Worm (Caenorhabditis elegans): ENCODE data around the gene C18D11.10.

ce11 chrIII:11841728-11842127 is 34.2 kb downstream of the C18D11.10 start:
- TF ChIP-seq nhr-237 (tag; optimal IDR thresholded peaks at IDR 0.05), result no peak
- TF ChIP-seq nfya-1 (tag; optimal IDR thresholded peaks at IDR 0.05; ENCODE audit: insufficient read depth), result no peak
- no peak for TF ChIP-seq R02D3.7 (tag; optimal IDR thresholded peaks at IDR 0.05)
- no peak for TF ChIP-seq fos-1 (tag; optimal IDR thresholded peaks at IDR 0.05)
- TF ChIP-seq unc-62 (GFP tag; optimal IDR thresholded peaks at IDR 0.05), result no peak
